Fruit fly (Drosophila melanogaster): Measurements from ENCODE around the gene CG32563.

DNA sequence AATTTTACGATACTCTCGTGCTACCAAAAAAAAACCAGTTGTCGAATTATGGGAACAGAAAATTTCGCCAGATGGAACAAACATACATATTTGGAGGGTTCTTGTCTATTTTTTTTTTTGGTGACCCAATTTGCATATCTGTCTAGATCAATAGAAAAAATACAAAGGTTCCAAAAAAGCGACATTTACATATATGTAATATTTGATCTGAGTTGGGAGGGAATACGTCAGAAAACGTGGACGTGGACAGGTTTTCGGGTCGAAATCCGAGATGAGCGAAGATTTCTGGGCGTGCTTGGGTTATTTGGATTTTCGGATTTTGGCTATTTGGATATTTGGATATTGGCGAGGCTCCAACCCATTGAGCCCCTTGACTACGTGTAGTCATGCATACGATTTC is 3.2 kb upstream of the CG32563 start:
- TF ChIP-seq brk (GFP tag; optimal IDR thresholded peaks at IDR 0.05) (no peak), ey (GFP tag; optimal IDR thresholded peaks at IDR 0.05) (no peak), pan (optimal IDR thresholded peaks at IDR 0.05) (no peak), Abd-B (GFP tag; optimal IDR thresholded peaks at IDR 0.05) (no peak), Jra (GFP tag; optimal IDR thresholded peaks at IDR 0.05) (no peak)

Measured in whole organism, wandering third instar larva.